Worm (Caenorhabditis elegans) whole organism, early embryonic: ENCODE data around the gene F26D2.13.

Experiments
- ama-1 ChIP-seq: fragments of 150-350 bp; optimal IDR thresholded peaks from 2 replicates; lab custom pipeline; 2014
- ets-7 ChIP-seq: sonication (generic microtip); optimal IDR thresholded peaks from 2 replicates; lab custom pipeline; 2016; ENCODE audit warnings: missing genotype, missing genetic modification characterization, missing compliant biosample characterization
- hnd-1 ChIP-seq: sonication (generic microtip); optimal IDR thresholded peaks from 2 replicates; lab custom pipeline; 2016; ENCODE audit warnings: missing genetic modification characterization, missing compliant biosample characterization
- scrt-1 ChIP-seq: fragments of 200-800 bp; sonication (Bioruptor generic); IDR thresholded peaks from 2 replicates; pipeline ENCODE4 v1.3.6; 2022; ENCODE audit warnings: missing genetic modification characterization, missing compliant biosample characterization
- tbx-11 ChIP-seq: fragments of 200-800 bp; sonication (Bioruptor generic); IDR thresholded peaks from 2 replicates; pipeline ENCODE4 v1.3.6; 2022; ENCODE audit warnings: missing genetic modification characterization, missing compliant biosample characterization

DNA sequence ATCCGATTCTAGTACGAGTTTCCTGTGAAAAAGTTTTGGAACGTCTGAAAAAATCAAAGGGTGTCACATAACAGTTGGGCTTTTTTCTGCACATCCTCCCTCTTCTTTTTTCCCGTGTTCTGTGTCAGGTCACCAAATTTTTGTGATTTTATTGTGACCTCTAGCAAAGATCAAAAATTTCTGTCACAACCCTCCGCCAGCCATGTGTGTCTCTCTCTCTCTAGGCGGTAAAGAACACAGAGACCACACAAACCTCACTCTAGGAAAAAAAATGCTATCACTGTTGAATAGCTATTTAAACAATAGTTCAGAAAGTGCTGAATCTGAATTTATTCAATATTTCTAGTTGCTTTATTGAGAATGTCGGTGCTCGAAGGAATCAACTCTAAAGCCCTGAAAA, 44.8 kb downstream of the F26D2.13 start, which contains the start of gene gst-44:
- TF ChIP-seq hnd-1 (tag; lab: Kevin White, UChicago) = no peak
- no peak for TF ChIP-seq ama-1 (lab: Kevin White, UChicago)
- TF ChIP-seq tbx-11 (GFP tag; lab: Robert Waterston, UW) = no peak
- TF ChIP-seq ets-7 = no peak
- no peak for TF ChIP-seq scrt-1 (GFP tag; lab: Robert Waterston, UW)
